Fruit fly (Drosophila melanogaster): Measurements from ENCODE around the gene Spn27A.

The Spn27A gene

dm6 chr2L:6682909-6683308, 9.8 kb upstream of the Spn27A start:
- no peak for TF ChIP-seq Snoo (tag; optimal IDR thresholded peaks at IDR 0.05)
- no peak for TF ChIP-seq CG14655 (GFP tag; optimal IDR thresholded peaks at IDR 0.05)
- no peak for TF ChIP-seq CG15710 (tag; optimal IDR thresholded peaks at IDR 0.05)
- no peak for TF ChIP-seq CG12605 (GFP tag; IDR thresholded peaks at IDR 0.05)
- no peak for TF ChIP-seq CG13204 (GFP tag; optimal IDR thresholded peaks at IDR 0.05)
- no peak for TF ChIP-seq CG32121 (GFP tag; IDR thresholded peaks at IDR 0.05)
- no peak for TF ChIP-seq rn (GFP tag; IDR thresholded peaks at IDR 0.05)
- TF ChIP-seq EcR (GFP tag; optimal IDR thresholded peaks at IDR 0.05) = no peak
- TF ChIP-seq CG8159 (tag; optimal IDR thresholded peaks at IDR 0.05) = no peak
- TF ChIP-seq fd96Ca (GFP tag; IDR thresholded peaks at IDR 0.05) = no peak
- TF ChIP-seq D1 (tag; optimal IDR thresholded peaks at IDR 0.05) = no peak
- no peak for TF ChIP-seq CG17806 (tag; optimal IDR thresholded peaks at IDR 0.05)
- TF ChIP-seq gl (tag; optimal IDR thresholded peaks at IDR 0.05) = no peak
- no peak for TF ChIP-seq Ets98B (GFP tag; IDR thresholded peaks at IDR 0.05)
- TF ChIP-seq CG34367 (tag; optimal IDR thresholded peaks at IDR 0.05) = no peak
- TF ChIP-seq CG9948 (tag; optimal IDR thresholded peaks at IDR 0.05) = no peak

- TF ChIP-seq CG8301 (tag; optimal IDR thresholded peaks at IDR 0.05) (no peak), CG15710 (tag; optimal IDR thresholded peaks at IDR 0.05) (no peak), CG12605 (GFP tag; IDR thresholded peaks at IDR 0.05) (no peak), CG10348 (GFP tag; IDR thresholded peaks at IDR 0.05) (no peak), Pif1B (GFP tag; optimal IDR thresholded peaks at IDR 0.05) (no peak), Pif1A (GFP tag; optimal IDR thresholded peaks at IDR 0.05) (no peak), EcR (GFP tag; optimal IDR thresholded peaks at IDR 0.05) (no peak), Snoo (tag; optimal IDR thresholded peaks at IDR 0.05) (no peak), CG4496 (GFP tag; IDR thresholded peaks at IDR 0.05) (no peak), CG8159 (tag; optimal IDR thresholded peaks at IDR 0.05) (no peak), CG14655 (GFP tag; optimal IDR thresholded peaks at IDR 0.05) (no peak)
Observed at dm6 chr2L:6677453-6677852, 4.3 kb upstream of the Spn27A start, which contains the start of gene Nse1. Nse1 (minus strand) TSS chr2L:6677625.

dm6 chr2L:6676535-6676934, 3.4 kb upstream of the Spn27A start, which contains the start of gene cort:
cort (minus strand) TSS chr2L:6676635.
- TF ChIP-seq CG10348 (GFP tag; IDR thresholded peaks at IDR 0.05) = no peak

- peak; percentile 36 for TF ChIP-seq EcR (GFP tag; optimal IDR thresholded peaks at IDR 0.05)
- TF ChIP-seq CG8301 (tag; optimal IDR thresholded peaks at IDR 0.05) = no peak
- TF ChIP-seq CG32121 (GFP tag; IDR thresholded peaks at IDR 0.05) = peak; percentile 11; the same call in 1 of the 2 replicates
- TF ChIP-seq rn (GFP tag; IDR thresholded peaks at IDR 0.05) = no peak
Observed at dm6 chr2L:6671409-6671808, 1.7 kb downstream of the Spn27A start.

- TF ChIP-seq CG32121 (GFP tag; IDR thresholded peaks at IDR 0.05) (peak; percentile 36), Pif1B (GFP tag; optimal IDR thresholded peaks at IDR 0.05) (no peak), Snoo (tag; optimal IDR thresholded peaks at IDR 0.05) (peak; percentile 42), CG17806 (tag; optimal IDR thresholded peaks at IDR 0.05) (peak; percentile 37), CG14655 (GFP tag; optimal IDR thresholded peaks at IDR 0.05) (no peak), Ets98B (GFP tag; IDR thresholded peaks at IDR 0.05) (no peak; the same call in 1 of the 2 replicates), CG34367 (tag; optimal IDR thresholded peaks at IDR 0.05) (no peak), CG15710 (tag; optimal IDR thresholded peaks at IDR 0.05) (peak; percentile 39), CG13204 (GFP tag; optimal IDR thresholded peaks at IDR 0.05) (no peak), CG8301 (tag; optimal IDR thresholded peaks at IDR 0.05) (peak; percentile 43), CG12605 (GFP tag; IDR thresholded peaks at IDR 0.05) (no peak), fd96Ca (GFP tag; IDR thresholded peaks at IDR 0.05) (peak; percentile 6; the same call in 1 of the 3 replicates), CG8159 (tag; optimal IDR thresholded peaks at IDR 0.05) (peak; percentile 58), rn (GFP tag; IDR thresholded peaks at IDR 0.05) (no peak), CG9948 (tag; optimal IDR thresholded peaks at IDR 0.05) (peak; percentile 27), D1 (tag; optimal IDR thresholded peaks at IDR 0.05) (no peak), CG4496 (GFP tag; IDR thresholded peaks at IDR 0.05) (0 out of 3 replicates have a peak, but pooled peaks have one; percentile 21), Pif1A (GFP tag; optimal IDR thresholded peaks at IDR 0.05) (no peak), CG10348 (GFP tag; IDR thresholded peaks at IDR 0.05) (no peak), EcR (GFP tag; optimal IDR thresholded peaks at IDR 0.05) (no peak), gl (tag; optimal IDR thresholded peaks at IDR 0.05) (no peak)
Observed at dm6 chr2L:6667719-6668325, 5.3 kb downstream of the Spn27A start, which contains the start of gene Galt. Galt (minus strand) TSS chr2L:6668033.

dm6 chr2L:6663562-6664051, 9.5 kb downstream of the Spn27A start, which contains the start of the genes CG13771, CG34310 and cup:
CG13771 (minus strand) TSS chr2L:6663612.
CG34310 (plus strand) TSS chr2L:6663664.
cup (plus strand) TSS chr2L:6663664.
- no peak for TF ChIP-seq CG17806 (tag; optimal IDR thresholded peaks at IDR 0.05)
- TF ChIP-seq CG9948 (tag; optimal IDR thresholded peaks at IDR 0.05) = no peak
- no peak for TF ChIP-seq gl (tag; optimal IDR thresholded peaks at IDR 0.05)
- TF ChIP-seq CG10348 (GFP tag; IDR thresholded peaks at IDR 0.05) = no peak
- TF ChIP-seq CG12605 (GFP tag; IDR thresholded peaks at IDR 0.05) = no peak
- no peak for TF ChIP-seq fd96Ca (GFP tag; IDR thresholded peaks at IDR 0.05)
- TF ChIP-seq D1 (tag; optimal IDR thresholded peaks at IDR 0.05) = no peak
- TF ChIP-seq Pif1A (GFP tag; optimal IDR thresholded peaks at IDR 0.05) = no peak
- TF ChIP-seq CG8159 (tag; optimal IDR thresholded peaks at IDR 0.05) = no peak
- TF ChIP-seq Snoo (tag; optimal IDR thresholded peaks at IDR 0.05) = no peak
- TF ChIP-seq CG34367 (tag; optimal IDR thresholded peaks at IDR 0.05) = no peak
- TF ChIP-seq CG13204 (GFP tag; optimal IDR thresholded peaks at IDR 0.05) = no peak
- no peak for TF ChIP-seq Pif1B (GFP tag; optimal IDR thresholded peaks at IDR 0.05)
- no peak for TF ChIP-seq CG32121 (GFP tag; IDR thresholded peaks at IDR 0.05)

All from whole organism, pupa.